Fruit fly (Drosophila melanogaster) whole organism, prepupa: ENCODE data around the gene mRpS34.

Source experiments
- CG11294 ChIP-seq: fragments of 200-800 bp; sonication (Bioruptor generic); IDR thresholded peaks from 2 replicates; pipeline ENCODE4 v1.3.6; 2022; ENCODE audit warnings: missing biosample characterization, missing genetic modification characterization
- CG16779 ChIP-seq: fragments of 200-800 bp; sonication (Bioruptor generic); optimal IDR thresholded peaks from 3 replicates; lab custom pipeline; 2017; ENCODE audit warnings: missing biosample characterization, mild to moderate bottlenecking, missing genetic modification characterization
- CG6854 ChIP-seq: fragments of 200-800 bp; sonication (Bioruptor generic); optimal IDR thresholded peaks from 2 replicates; lab custom pipeline; 2017; ENCODE audit warnings: missing biosample characterization, mild to moderate bottlenecking, missing genetic modification characterization
- Lpt ChIP-seq: fragments of 200-800 bp; sonication (Bioruptor generic); optimal IDR thresholded peaks from 3 replicates; lab custom pipeline; 2016; ENCODE audit warnings: missing biosample characterization, missing genetic modification characterization
- OdsH ChIP-seq: fragments of 200-800 bp; sonication (Bioruptor generic); optimal IDR thresholded peaks from 3 replicates; lab custom pipeline; 2016; ENCODE audit warnings: missing biosample characterization, missing genetic modification characterization
- Smox ChIP-seq: fragments of 200-800 bp; sonication (Bioruptor generic); optimal IDR thresholded peaks from 3 replicates; lab custom pipeline; 2016; ENCODE audit warnings: missing biosample characterization, missing genetic modification characterization
- achi ChIP-seq: fragments of 200-800 bp; sonication (Bioruptor generic); optimal IDR thresholded peaks from 3 replicates; lab custom pipeline; 2016; ENCODE audit warnings: missing biosample characterization, missing genetic modification characterization
- net ChIP-seq: fragments of 200-800 bp; sonication (Bioruptor generic); optimal IDR thresholded peaks from 3 replicates; lab custom pipeline; 2016; ENCODE audit warnings: missing biosample characterization, missing genetic modification characterization
- pdm3 ChIP-seq: fragments of 200-800 bp; sonication (Bioruptor generic); optimal IDR thresholded peaks from 3 replicates; lab custom pipeline; 2016; ENCODE audit warnings: missing biosample characterization, missing genetic modification characterization

DNA sequence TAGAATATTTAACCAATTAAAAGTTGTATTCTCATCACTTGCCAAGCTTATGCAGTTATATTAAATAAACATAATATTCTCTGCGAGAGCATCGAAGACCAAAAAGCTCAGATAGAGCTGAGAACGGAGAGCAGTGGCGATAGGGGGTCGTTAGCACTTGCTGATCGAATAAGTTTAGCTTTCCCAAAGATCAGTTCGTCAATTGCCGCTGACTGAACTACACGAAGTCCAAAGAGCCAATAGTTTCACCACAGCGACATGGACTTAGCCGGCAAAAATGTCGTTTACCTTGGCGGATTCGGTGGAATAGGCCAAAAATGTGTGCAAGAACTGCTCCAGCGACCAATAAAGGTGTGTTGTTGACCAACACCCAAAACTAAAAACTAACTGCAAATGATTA, 20.3 kb downstream of the mRpS34 start, which contains the start of gene CG4842:
- TF ChIP-seq CG11294 (GFP tag; lab: Robert Waterston, UW) (no peak), OdsH (no peak), CG6854 (GFP tag; lab: Kevin White, UChicago) (no peak), Smox (GFP tag; lab: Kevin White, UChicago) (no peak), Lpt (GFP tag; lab: Kevin White, UChicago) (no peak), net (GFP tag; lab: Kevin White, UChicago) (no peak), CG16779 (tag; lab: Kevin White, UChicago) (no peak), achi (GFP tag; lab: Kevin White, UChicago) (no peak), pdm3 (GFP tag; lab: Kevin White, UChicago) (no peak)
